Fruit fly (Drosophila melanogaster): ENCODE results near the gene Bin1.

Bin1 gene

dm6 chr3R:16157564-16158242 lies 31.7 kb downstream of the Bin1 start (continued):
- TF ChIP-seq nmo (GFP tag; optimal IDR thresholded peaks at IDR 0.05) (peak; percentile 57), CG8290 (GFP tag; optimal IDR thresholded peaks at IDR 0.05) (no peak), CG8290 (tag; optimal IDR thresholded peaks at IDR 0.05) (no peak), Deaf1 (tag; optimal IDR thresholded peaks at IDR 0.05) (peak; percentile 79), CG32772 (GFP tag; IDR thresholded peaks at IDR 0.05) (no peak), CG4328 (GFP tag; optimal IDR thresholded peaks at IDR 0.05) (no peak), CG10366 (GFP tag; IDR thresholded peaks at IDR 0.05) (peak; percentile 11; the same call in 1 of the 2 replicates), caup (GFP tag; optimal IDR thresholded peaks at IDR 0.05; ENCODE audit: severe bottlenecking) (no peak), CG1602 (GFP tag; optimal IDR thresholded peaks at IDR 0.05) (peak; percentile 29), E2f1 (GFP tag; IDR thresholded peaks at IDR 0.05) (peak; percentile 37; the same call in 1 of the 2 replicates), CG13894 (tag; optimal IDR thresholded peaks at IDR 0.05) (peak; percentile 5), gem (tag; optimal IDR thresholded peaks at IDR 0.05) (peak; percentile 76), CG9797 (GFP tag; optimal IDR thresholded peaks at IDR 0.05) (no peak), gro (GFP tag; optimal IDR thresholded peaks at IDR 0.05) (peak; percentile 54), CG5180 (GFP tag; optimal IDR thresholded peaks at IDR 0.05) (no peak), Six4 (GFP tag; optimal IDR thresholded peaks at IDR 0.05) (no peak), gsb (GFP tag; IDR thresholded peaks at IDR 0.05) (no peak), peb (GFP tag; IDR thresholded peaks at IDR 0.05) (no peak), CG14050 (GFP tag; IDR thresholded peaks at IDR 0.05) (no peak), zen2 (GFP tag; IDR thresholded peaks at IDR 0.05; ENCODE audit: partially characterized antibody) (peak; percentile 56; the same call in 2 of the 3 replicates), HLH54F (GFP tag; optimal IDR thresholded peaks at IDR 0.05) (no peak), trem (tag; optimal IDR thresholded peaks at IDR 0.05) (no peak), Aef1 (GFP tag; IDR thresholded peaks at IDR 0.05) (peak; percentile 32; the same call in 1 of the 3 replicates), CG6813 (GFP tag; optimal IDR thresholded peaks at IDR 0.05) (no peak), CG13424 (tag; optimal IDR thresholded peaks at IDR 0.05) (peak; percentile 57), CG10147 (GFP tag; optimal IDR thresholded peaks at IDR 0.05) (no peak), az2 (GFP tag; optimal IDR thresholded peaks at IDR 0.05) (peak; percentile 38), CG5953 (GFP tag; IDR thresholded peaks at IDR 0.05) (peak; percentile 19; the same call in 1 of the 2 replicates), Max (GFP tag; optimal IDR thresholded peaks at IDR 0.05) (peak; percentile 29), CG2678 (tag; optimal IDR thresholded peaks at IDR 0.05) (peak; percentile 77), CG18764 (GFP tag; optimal IDR thresholded peaks at IDR 0.05) (no peak), CG31224 (GFP tag; IDR thresholded peaks at IDR 0.05) (no peak), HLHmδ (GFP tag; optimal IDR thresholded peaks at IDR 0.05) (no peak), bowl (GFP tag; IDR thresholded peaks at IDR 0.05) (no peak), CG6654 (GFP tag; optimal IDR thresholded peaks at IDR 0.05) (no peak), psq (GFP tag; optimal IDR thresholded peaks at IDR 0.05) (no peak), HLH3B (GFP tag; IDR thresholded peaks at IDR 0.05) (peak; percentile 51; the same call in 1 of the 2 replicates), chinmo (GFP tag; IDR thresholded peaks at IDR 0.05; ENCODE audit: partially characterized antibody) (peak; percentile 91; the same call in 2 of the 4 replicates), CG4707 (GFP tag; optimal IDR thresholded peaks at IDR 0.05) (no peak), CG13296 (GFP tag; optimal IDR thresholded peaks at IDR 0.05) (peak; percentile 36), CG6689 (GFP tag; IDR thresholded peaks at IDR 0.05) (no peak), CG12391 (tag; optimal IDR thresholded peaks at IDR 0.05) (peak; percentile 53), E2f2 (GFP tag; IDR thresholded peaks at IDR 0.05) (no peak), Bgb (GFP tag; IDR thresholded peaks at IDR 0.05; ENCODE audit: partially characterized antibody) (peak; percentile 59), sens-2 (GFP tag; IDR thresholded peaks at IDR 0.05) (no peak), tgo (GFP tag; IDR thresholded peaks at IDR 0.05) (peak; percentile 50; the same call in 2 of the 3 replicates), prd (optimal IDR thresholded peaks at IDR 0.05) (no peak), prd (GFP tag; IDR thresholded peaks at IDR 0.05) (no peak), CG3163 (GFP tag; optimal IDR thresholded peaks at IDR 0.05) (peak; percentile 98), cas (GFP tag; IDR thresholded peaks at IDR 0.05) (no peak)
